Fruit fly (Drosophila melanogaster) whole organism, prepupa: ENCODE measurements around the gene CG4133.

Experiments used
- Blimp-1 ChIP-seq: fragments of 200-800 bp; sonication (Bioruptor generic); optimal IDR thresholded peaks from 3 replicates; lab custom pipeline; 2017; ENCODE audit warnings: missing biosample characterization, missing genetic modification characterization, mild to moderate bottlenecking, moderate library complexity, missing genetic modification reagents
- CG11294 ChIP-seq: fragments of 200-800 bp; sonication (Bioruptor generic); IDR thresholded peaks from 2 replicates; pipeline ENCODE4 v1.3.6; 2022; ENCODE audit warnings: missing biosample characterization, missing genetic modification characterization
- CG11762 ChIP-seq: fragments of 200-800 bp; sonication (Bioruptor generic); optimal IDR thresholded peaks from 3 replicates; lab custom pipeline; 2016; ENCODE audit warnings: missing biosample characterization, missing genetic modification characterization; ENCODE audit not compliant: insufficient read depth
- CG15336 ChIP-seq: fragments of 200-800 bp; sonication (Bioruptor generic); IDR thresholded peaks from 2 replicates; pipeline ENCODE4 v1.3.6; 2022; ENCODE audit warnings: missing biosample characterization, missing genetic modification characterization
- CG16779 ChIP-seq: fragments of 200-800 bp; sonication (Bioruptor generic); optimal IDR thresholded peaks from 3 replicates; lab custom pipeline; 2017; ENCODE audit warnings: missing biosample characterization, mild to moderate bottlenecking, missing genetic modification characterization
- CG3032 ChIP-seq: fragments of 200-800 bp; optimal IDR thresholded peaks from 2 replicates; lab custom pipeline; 2019; ENCODE audit warnings: missing biosample characterization, mild to moderate bottlenecking, missing genetic modification characterization, moderate library complexity
- CG32006 ChIP-seq: fragments of 200-800 bp; sonication (Bioruptor generic); optimal IDR thresholded peaks from 3 replicates; lab custom pipeline; 2017; ENCODE audit warnings: missing biosample characterization, mild to moderate bottlenecking, missing genetic modification characterization
- CG34406 ChIP-seq: fragments of 200-800 bp; sonication (Bioruptor generic); optimal IDR thresholded peaks from 3 replicates; lab custom pipeline; 2016; ENCODE audit warnings: missing biosample characterization, missing genetic modification characterization
- CG3919 ChIP-seq: fragments of 200-800 bp; sonication (Bioruptor generic); optimal IDR thresholded peaks from 3 replicates; lab custom pipeline; 2016; ENCODE audit warnings: missing biosample characterization, missing genetic modification characterization
- CG6163 ChIP-seq: fragments of 200-800 bp; sonication (Bioruptor generic); IDR thresholded peaks from 3 replicates; pipeline ENCODE4 v1.3.6; 2022; ENCODE audit warnings: missing biosample characterization, missing genetic modification characterization
- CG6276 ChIP-seq: fragments of 200-800 bp; sonication (Bioruptor generic); optimal IDR thresholded peaks from 2 replicates; lab custom pipeline; 2017; ENCODE audit warnings: missing biosample characterization, mild to moderate bottlenecking, missing genetic modification characterization
- CG8119 ChIP-seq: fragments of 200-800 bp; sonication (Bioruptor generic); IDR thresholded peaks from 3 replicates; pipeline ENCODE4 v1.3.6; 2022; ENCODE audit warnings: missing biosample characterization, missing genetic modification characterization
- CG8319 ChIP-seq: fragments of 200-800 bp; sonication (Bioruptor generic); optimal IDR thresholded peaks from 3 replicates; lab custom pipeline; 2016; ENCODE audit warnings: missing biosample characterization, missing genetic modification characterization
- CG8632 ChIP-seq: fragments of 200-800 bp; sonication (Bioruptor generic); optimal IDR thresholded peaks from 3 replicates; lab custom pipeline; 2016; ENCODE audit warnings: missing biosample characterization, missing genetic modification characterization
- CG9139 ChIP-seq: fragments of 200-800 bp; sonication (Bioruptor generic); optimal IDR thresholded peaks from 3 replicates; lab custom pipeline; 2017; ENCODE audit warnings: missing biosample characterization, mild to moderate bottlenecking, missing genetic modification characterization
- Eip93F ChIP-seq: fragments of 200-800 bp; sonication (Bioruptor generic); optimal IDR thresholded peaks from 2 replicates; lab custom pipeline; 2016; ENCODE audit warnings: missing biosample characterization, mild to moderate bottlenecking, missing genetic modification characterization
- Ets96B ChIP-seq: fragments of 200-800 bp; optimal IDR thresholded peaks from 2 replicates; lab custom pipeline; 2019; ENCODE audit warnings: missing biosample characterization, mild to moderate bottlenecking, missing genetic modification characterization, moderate library complexity
- Gug ChIP-seq: fragments of 200-800 bp; sonication (Bioruptor generic); IDR thresholded peaks from 2 replicates; pipeline ENCODE4 v1.3.6; 2022; ENCODE audit warnings: missing biosample characterization, missing genetic modification characterization
- Hr38 ChIP-seq: sonication (Bioruptor generic); optimal IDR thresholded peaks from 2 replicates; lab custom pipeline; 2016; ENCODE audit warnings: missing biosample characterization, missing genetic modification characterization
- Hr39 ChIP-seq: fragments of 200-800 bp; sonication (Bioruptor generic); optimal IDR thresholded peaks from 2 replicates; lab custom pipeline; 2016; ENCODE audit warnings: missing biosample characterization, missing genetic modification characterization
- Hr4 ChIP-seq: fragments of 200-800 bp; sonication (Bioruptor generic); optimal IDR thresholded peaks from 3 replicates; lab custom pipeline; 2016; ENCODE audit warnings: missing biosample characterization, missing genetic modification characterization
- Met ChIP-seq: fragments of 200-800 bp; sonication (Bioruptor generic); optimal IDR thresholded peaks from 3 replicates; lab custom pipeline; 2016; ENCODE audit warnings: missing biosample characterization, missing genetic modification characterization
- OdsH ChIP-seq: fragments of 200-800 bp; sonication (Bioruptor generic); optimal IDR thresholded peaks from 3 replicates; lab custom pipeline; 2016; ENCODE audit warnings: missing biosample characterization, missing genetic modification characterization
- Smox ChIP-seq: fragments of 200-800 bp; sonication (Bioruptor generic); optimal IDR thresholded peaks from 3 replicates; lab custom pipeline; 2016; ENCODE audit warnings: missing biosample characterization, missing genetic modification characterization
- Sox102F ChIP-seq: fragments of 200-800 bp; sonication (Bioruptor generic); optimal IDR thresholded peaks from 2 replicates; lab custom pipeline; 2016; ENCODE audit warnings: missing biosample characterization, mild to moderate bottlenecking, missing genetic modification characterization
- Sox14 ChIP-seq: fragments of 200-800 bp; sonication (Bioruptor generic); optimal IDR thresholded peaks from 3 replicates; lab custom pipeline; 2016; ENCODE audit warnings: missing biosample characterization, missing genetic modification characterization
- Sox15 ChIP-seq: fragments of 200-800 bp; sonication (Bioruptor generic); optimal IDR thresholded peaks from 3 replicates; lab custom pipeline; 2016; ENCODE audit warnings: missing biosample characterization, missing genetic modification characterization
- achi ChIP-seq: fragments of 200-800 bp; sonication (Bioruptor generic); optimal IDR thresholded peaks from 3 replicates; lab custom pipeline; 2016; ENCODE audit warnings: missing biosample characterization, missing genetic modification characterization
- acj6 ChIP-seq: fragments of 200-800 bp; sonication (Bioruptor generic); optimal IDR thresholded peaks from 3 replicates; lab custom pipeline; 2016; ENCODE audit warnings: missing biosample characterization, missing genetic modification characterization
- cyc ChIP-seq: fragments of 200-800 bp; sonication (Bioruptor generic); optimal IDR thresholded peaks from 3 replicates; lab custom pipeline; 2016; ENCODE audit warnings: missing biosample characterization, missing genetic modification characterization
- dac ChIP-seq: fragments of 200-800 bp; sonication (Bioruptor generic); optimal IDR thresholded peaks from 2 replicates; lab custom pipeline; 2017; ENCODE audit warnings: missing biosample characterization, mild to moderate bottlenecking, missing genetic modification characterization
- dsx ChIP-seq: fragments of 200-800 bp; optimal IDR thresholded peaks from 3 replicates; lab custom pipeline; 2019; ENCODE audit warnings: missing biosample characterization, mild to moderate bottlenecking, missing genetic modification characterization, moderate library complexity; ENCODE audit not compliant: poor library complexity, severe bottlenecking
- esn ChIP-seq: fragments of 200-800 bp; sonication (Bioruptor generic); optimal IDR thresholded peaks from 2 replicates; lab custom pipeline; 2016; ENCODE audit warnings: missing biosample characterization, mild to moderate bottlenecking, missing genetic modification characterization, moderate library complexity
- fd59A ChIP-seq: fragments of 200-800 bp; sonication (Bioruptor generic); optimal IDR thresholded peaks from 2 replicates; lab custom pipeline; 2017; ENCODE audit warnings: missing biosample characterization, mild to moderate bottlenecking, missing genetic modification characterization, missing genetic modification reagents
- lz ChIP-seq: fragments of 200-800 bp; sonication (Bioruptor generic); optimal IDR thresholded peaks from 3 replicates; lab custom pipeline; 2016; ENCODE audit warnings: missing biosample characterization, missing genetic modification characterization
- pdm3 ChIP-seq: fragments of 200-800 bp; sonication (Bioruptor generic); optimal IDR thresholded peaks from 3 replicates; lab custom pipeline; 2016; ENCODE audit warnings: missing biosample characterization, missing genetic modification characterization
- salr ChIP-seq, 2 experiments: fragments of 200-800 bp; sonication (Bioruptor generic); optimal IDR thresholded peaks; 3 replicates each; lab custom pipeline; 2016 to 2018; ENCODE audit warnings: missing biosample characterization in 2 of 2, missing genetic modification characterization in 2 of 2, mild to moderate bottlenecking in 1 of 2
- ss ChIP-seq, 2 experiments: fragments of 200-800 bp; sonication (Bioruptor generic); optimal IDR thresholded peaks; 2 replicates in 1 of 2; 3 replicates in 1 of 2; lab custom pipeline; 2017 to 2018; ENCODE audit warnings: mild to moderate bottlenecking in 2 of 2, missing biosample characterization in 2 of 2, missing genetic modification characterization in 2 of 2, moderate library complexity in 1 of 2
- svp ChIP-seq: fragments of 200-800 bp; sonication (Bioruptor generic); peaks from one replicate; lab custom pipeline; 2016; ENCODE audit warnings: missing biosample characterization, missing genetic modification characterization
- topi ChIP-seq: fragments of 200-800 bp; sonication (Bioruptor generic); optimal IDR thresholded peaks from 3 replicates; lab custom pipeline; 2016; ENCODE audit warnings: missing biosample characterization, missing genetic modification characterization
- vri ChIP-seq: fragments of 200-800 bp; sonication (Bioruptor generic); optimal IDR thresholded peaks from 3 replicates; lab custom pipeline; 2016; ENCODE audit warnings: missing biosample characterization, mild to moderate bottlenecking, missing genetic modification characterization

The CG4133 gene

DNA sequence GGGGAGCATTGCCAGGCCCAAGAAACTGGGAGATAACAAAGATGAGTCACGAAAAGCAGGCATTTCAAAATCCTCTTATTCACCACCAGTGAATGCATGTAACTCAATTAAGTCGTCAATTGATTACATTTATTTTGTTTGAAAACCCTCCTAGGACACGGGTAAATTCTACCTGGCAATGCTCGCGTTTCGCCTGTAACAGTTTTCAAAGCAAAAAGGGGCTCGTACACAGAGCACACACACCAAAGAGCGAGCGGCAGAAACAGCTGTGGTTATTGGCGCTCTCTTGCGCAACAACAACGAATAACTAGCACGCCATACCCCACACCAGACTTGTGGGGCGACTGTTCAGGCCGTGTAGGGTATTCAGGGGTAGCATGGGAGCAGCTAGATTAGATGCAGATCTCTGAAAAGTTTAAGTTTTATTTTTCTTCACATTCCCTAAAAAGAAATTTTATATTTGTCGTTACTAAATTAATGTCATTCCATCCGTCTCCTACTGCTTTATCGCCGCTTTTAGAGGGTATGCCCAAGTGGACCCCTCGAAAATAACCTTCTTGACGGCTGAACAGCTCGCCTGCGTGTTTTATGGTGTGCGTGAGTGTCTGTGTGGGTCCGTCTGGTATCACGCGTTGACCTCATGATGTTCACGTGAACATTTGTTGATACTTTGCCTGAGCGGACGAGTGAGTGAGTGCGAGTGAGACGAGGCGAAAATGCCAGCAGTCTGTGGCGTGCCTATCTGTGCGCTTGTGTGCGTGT, 25.5 kb downstream of the CG4133 start (continued):
- TF ChIP-seq vri (GFP tag; lab: Kevin White, UChicago) (peak; percentile 100), Sox102F (GFP tag; lab: Kevin White, UChicago) (peak; percentile 100), lz (GFP tag; lab: Kevin White, UChicago) (peak; percentile 100), Hr38 (GFP tag; lab: Kevin White, UChicago) (peak; percentile 99), CG11762 (GFP tag; lab: Kevin White, UChicago) (peak; percentile 100), CG15336 (GFP tag; lab: Robert Waterston, UW) (no peak), CG8119 (no peak), Eip93F (peak; percentile 100), salr (GFP tag; optimal IDR thresholded peaks at IDR 0.05; lab: Kevin White, UChicago) (peak; percentile 100), pdm3 (GFP tag; lab: Kevin White, UChicago) (peak; percentile 100), CG32006 (GFP tag; lab: Kevin White, UChicago) (peak; percentile 100), Met (GFP tag; lab: Kevin White, UChicago) (peak; percentile 100), fd59A (GFP tag; lab: Kevin White, UChicago) (peak; percentile 100), Sox15 (GFP tag; lab: Kevin White, UChicago) (peak; percentile 100), Smox (GFP tag; lab: Kevin White, UChicago) (peak; percentile 100), CG8632 (GFP tag; lab: Kevin White, UChicago) (peak; percentile 100), svp (GFP tag; lab: Kevin White, UChicago) (peak; percentile 100), CG3919 (GFP tag; lab: Kevin White, UChicago) (peak; percentile 100), esn (GFP tag; lab: Kevin White, UChicago) (peak; percentile 100), CG8319 (GFP tag; lab: Kevin White, UChicago) (peak; percentile 100), Hr4 (GFP tag; lab: Kevin White, UChicago) (peak; percentile 100), CG34406 (GFP tag; lab: Kevin White, UChicago) (peak; percentile 100), Sox14 (GFP tag; lab: Kevin White, UChicago) (peak; percentile 100), CG3032 (tag; lab: Kevin White, UChicago) (peak; percentile 100), dsx (GFP tag; lab: Kevin White, UChicago) (peak; percentile 100), CG6276 (GFP tag; lab: Kevin White, UChicago) (peak; percentile 100), Hr39 (GFP tag; lab: Kevin White, UChicago) (peak; percentile 100), ss (GFP tag; optimal IDR thresholded peaks at IDR 0.05; lab: Kevin White, UChicago) (peak; percentile 100), Ets96B (tag; lab: Kevin White, UChicago) (peak; percentile 100), dac (GFP tag; lab: Kevin White, UChicago) (peak; percentile 100), CG16779 (tag; lab: Kevin White, UChicago) (peak; percentile 100), Gug (GFP tag; lab: Robert Waterston, UW) (no peak)

DNA sequence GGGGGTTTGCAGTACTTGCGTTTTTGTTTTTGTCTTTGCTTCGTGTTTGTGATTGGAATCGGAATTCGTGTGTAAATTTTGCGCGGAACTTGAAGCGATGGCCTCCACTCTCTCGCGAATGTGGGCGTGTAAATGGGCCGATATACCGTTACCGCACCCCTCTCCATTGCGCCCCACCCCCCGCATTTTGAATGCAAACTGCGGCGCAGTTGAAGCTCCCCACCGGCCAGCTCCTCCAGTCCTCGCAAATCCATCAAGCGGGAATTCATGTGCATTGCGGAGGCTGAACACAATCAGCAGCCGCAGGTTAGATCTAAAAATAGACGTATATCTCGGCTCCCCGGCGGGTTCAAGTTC, 26.0 kb downstream of the CG4133 start:
- TF ChIP-seq vri (GFP tag; lab: Kevin White, UChicago) = no peak
- no peak for TF ChIP-seq topi (GFP tag; lab: Kevin White, UChicago)
- TF ChIP-seq dac (GFP tag; lab: Kevin White, UChicago) = no peak
- no peak for TF ChIP-seq Sox14 (GFP tag; lab: Kevin White, UChicago)
- no peak for TF ChIP-seq CG6163 (GFP tag; lab: Robert Waterston, UW)
- no peak for TF ChIP-seq Blimp-1 (GFP tag; lab: Kevin White, UChicago)
- no peak for TF ChIP-seq CG9139 (GFP tag; lab: Kevin White, UChicago)
- no peak for TF ChIP-seq CG8319 (GFP tag; lab: Kevin White, UChicago)
- TF ChIP-seq achi (GFP tag; lab: Kevin White, UChicago) = no peak
- TF ChIP-seq Hr38 (GFP tag; lab: Kevin White, UChicago) = no peak
- no peak for TF ChIP-seq acj6
- TF ChIP-seq Sox102F (GFP tag; lab: Kevin White, UChicago) = no peak
- no peak for TF ChIP-seq OdsH (GFP tag; lab: Kevin White, UChicago)
- TF ChIP-seq CG16779 (tag; lab: Kevin White, UChicago) = no peak
- TF ChIP-seq cyc = no peak
- TF ChIP-seq CG11294 (GFP tag; lab: Robert Waterston, UW) = no peak
